Worm (Caenorhabditis elegans): ENCODE measurements around the gene F49H12.4.

Gene F49H12.4

ce11 chrX:2107414-2107813, 27.8 kb downstream of the F49H12.4 start:
- no peak for TF ChIP-seq snpc-4 (tag; optimal IDR thresholded peaks at IDR 0.05)
- no peak for TF ChIP-seq mml-1 (tag; optimal IDR thresholded peaks at IDR 0.05)
- TF ChIP-seq nhr-12 (tag; optimal IDR thresholded peaks at IDR 0.05) = no peak
- TF ChIP-seq elt-2 (tag; optimal IDR thresholded peaks at IDR 0.05) = peak; percentile 88
- no peak for TF ChIP-seq ztf-11 (tag; optimal IDR thresholded peaks at IDR 0.05)
- no peak for TF ChIP-seq nhr-76 (tag; optimal IDR thresholded peaks at IDR 0.05)
- peak; percentile 64 for TF ChIP-seq pqm-1 (tag; optimal IDR thresholded peaks at IDR 0.05)

ce11 chrX:2108182-2108581, 28.5 kb downstream of the F49H12.4 start:
- TF ChIP-seq daf-12 (tag; optimal IDR thresholded peaks at IDR 0.05) (no peak), nhr-12 (tag; optimal IDR thresholded peaks at IDR 0.05) (no peak), skn-1 (tag; optimal IDR thresholded peaks at IDR 0.05) (no peak), fkh-10 (GFP tag; optimal IDR thresholded peaks at IDR 0.05) (no peak), aly-2 (tag; optimal IDR thresholded peaks at IDR 0.05) (no peak), nfya-1 (tag; optimal IDR thresholded peaks at IDR 0.05; ENCODE audit: insufficient read depth) (no peak), fos-1 (tag; optimal IDR thresholded peaks at IDR 0.05) (no peak), fkh-2 (tag; optimal IDR thresholded peaks at IDR 0.05) (no peak), ceh-82 (tag; optimal IDR thresholded peaks at IDR 0.05) (no peak), egl-27 (tag; optimal IDR thresholded peaks at IDR 0.05) (no peak), nhr-23 (tag; optimal IDR thresholded peaks at IDR 0.05) (no peak), jun-1 (tag; optimal IDR thresholded peaks at IDR 0.05) (no peak), egl-5 (tag; optimal IDR thresholded peaks at IDR 0.05) (no peak), R02D3.7 (tag; optimal IDR thresholded peaks at IDR 0.05) (no peak), zag-1 (tag; optimal IDR thresholded peaks at IDR 0.05) (no peak), elt-1 (tag; optimal IDR thresholded peaks at IDR 0.05) (no peak), ceh-28 (tag; optimal IDR thresholded peaks at IDR 0.05) (no peak)

- TF ChIP-seq elt-3 (tag; optimal IDR thresholded peaks at IDR 0.05) (no peak), nhr-11 (tag; optimal IDR thresholded peaks at IDR 0.05) (no peak), mdl-1 (tag; optimal IDR thresholded peaks at IDR 0.05) (no peak), nhr-237 (tag; optimal IDR thresholded peaks at IDR 0.05) (no peak), nhr-67 (tag; optimal IDR thresholded peaks at IDR 0.05) (no peak), elt-1 (tag; optimal IDR thresholded peaks at IDR 0.05) (no peak), hmg-11 (tag; optimal IDR thresholded peaks at IDR 0.05) (no peak), pha-4 (tag; optimal IDR thresholded peaks at IDR 0.05) (no peak), ztf-4 (tag; optimal IDR thresholded peaks at IDR 0.05) (no peak), lin-39 (tag; optimal IDR thresholded peaks at IDR 0.05) (no peak), ceh-28 (tag; optimal IDR thresholded peaks at IDR 0.05) (no peak), sea-2 (GFP tag; optimal IDR thresholded peaks at IDR 0.05) (no peak), eor-1 (tag; optimal IDR thresholded peaks at IDR 0.05) (no peak)
Measured at ce11 chrX:2108682-2109081, 29.0 kb downstream of the F49H12.4 start, which contains the start of gene F53B1.2. F53B1.2 (plus strand) TSS chrX:2108982.

- TF ChIP-seq ceh-28 (tag; optimal IDR thresholded peaks at IDR 0.05) = no peak
- no peak for TF ChIP-seq mdl-1 (tag; optimal IDR thresholded peaks at IDR 0.05)
- no peak for TF ChIP-seq nhr-11 (tag; optimal IDR thresholded peaks at IDR 0.05)
- TF ChIP-seq ama-1 (optimal IDR thresholded peaks at IDR 0.05) = no peak
- peak; percentile 76 for TF ChIP-seq nhr-43 (tag; optimal IDR thresholded peaks at IDR 0.05; ENCODE audit: poor library complexity, severe bottlenecking)
- TF ChIP-seq sea-2 (GFP tag; optimal IDR thresholded peaks at IDR 0.05) = no peak
- TF ChIP-seq nhr-12 (tag; optimal IDR thresholded peaks at IDR 0.05) = no peak
Measured at ce11 chrX:2110603-2111327, 31.1 kb downstream of the F49H12.4 start.

- TF ChIP-seq eor-1 (tag; optimal IDR thresholded peaks at IDR 0.05) (no peak), R02D3.7 (tag; optimal IDR thresholded peaks at IDR 0.05) (no peak), tbx-2 (tag; optimal IDR thresholded peaks at IDR 0.05) (no peak), elt-2 (tag; optimal IDR thresholded peaks at IDR 0.05) (no peak), fos-1 (tag; optimal IDR thresholded peaks at IDR 0.05) (no peak), pqm-1 (tag; optimal IDR thresholded peaks at IDR 0.05) (no peak), pha-4 (tag; optimal IDR thresholded peaks at IDR 0.05) (no peak), ZK546.5 (tag; optimal IDR thresholded peaks at IDR 0.05) (no peak), nhr-25 (tag; optimal IDR thresholded peaks at IDR 0.05) (no peak), daf-12 (tag; optimal IDR thresholded peaks at IDR 0.05) (no peak), nhr-23 (tag; optimal IDR thresholded peaks at IDR 0.05) (no peak), snpc-4 (tag; optimal IDR thresholded peaks at IDR 0.05) (no peak)
Measured at ce11 chrX:2113004-2113403, 33.4 kb downstream of the F49H12.4 start, which contains the start of gene bus-5. bus-5 (minus strand) TSS chrX:2113104.

All from whole organism, L3 larva.